Worm (Caenorhabditis elegans): ENCODE measurements around the gene hil-1.

- TF ChIP-seq ZK546.5 (tag; optimal IDR thresholded peaks at IDR 0.05) (no peak), elt-3 (tag; optimal IDR thresholded peaks at IDR 0.05) (no peak), unc-62 (GFP tag; optimal IDR thresholded peaks at IDR 0.05) (no peak), lin-15B (tag; optimal IDR thresholded peaks at IDR 0.05) (no peak), nhr-25 (tag; optimal IDR thresholded peaks at IDR 0.05) (no peak), fkh-10 (GFP tag; optimal IDR thresholded peaks at IDR 0.05) (no peak), ceh-9 (tag; optimal IDR thresholded peaks at IDR 0.05) (no peak), elt-2 (tag; optimal IDR thresholded peaks at IDR 0.05) (no peak), mdl-1 (tag; optimal IDR thresholded peaks at IDR 0.05) (no peak), ceh-16 (tag; optimal IDR thresholded peaks at IDR 0.05) (no peak)
Measured at ce11 chrV:14979937-14980336, 30.4 kb downstream of the hil-1 start, which contains the start of gene xbx-1.

All from whole organism, L3 larva.